Fruit fly (Drosophila melanogaster) whole organism, embryonic: ENCODE measurements around the gene SoxN.

Experiments
- Aef1 ChIP-seq: fragments of 200-800 bp; sonication (Bioruptor generic); IDR thresholded peaks from 3 replicates; pipeline ENCODE4 v1.3.6; 2022; ENCODE audit warnings: missing biosample characterization, missing genetic modification characterization
- Asciz ChIP-seq: fragments of 200-800 bp; sonication (Bioruptor generic); optimal IDR thresholded peaks from 2 replicates; lab custom pipeline; 2017; ENCODE audit warnings: missing biosample characterization, mild to moderate bottlenecking, missing genetic modification characterization, missing genetic modification reagents
- Atf6 ChIP-seq: fragments of 200-800 bp; sonication (Bioruptor generic); IDR thresholded peaks from 2 replicates; pipeline ENCODE4 v1.3.6; 2022; ENCODE audit warnings: missing biosample characterization, missing genetic modification characterization
- Bteb2 ChIP-seq: fragments of 200-800 bp; sonication (Bioruptor generic); optimal IDR thresholded peaks from 2 replicates; lab custom pipeline; 2016; ENCODE audit warnings: missing biosample characterization, missing genetic modification characterization
- CG10209 ChIP-seq: fragments of 200-800 bp; sonication (Bioruptor generic); optimal IDR thresholded peaks from 3 replicates; lab custom pipeline; 2017; ENCODE audit warnings: missing biosample characterization, mild to moderate bottlenecking, missing genetic modification characterization, missing genetic modification reagents
- CG11085 ChIP-seq: fragments of 200-800 bp; sonication (Bioruptor generic); IDR thresholded peaks from 2 replicates; pipeline ENCODE4 v1.3.6; 2022; ENCODE audit warnings: missing biosample characterization, missing genetic modification characterization
- CG11398 ChIP-seq: fragments of 200-800 bp; sonication (Bioruptor generic); optimal IDR thresholded peaks from 2 replicates; lab custom pipeline; 2016; ENCODE audit warnings: missing biosample characterization, missing genetic modification characterization
- CG11456 ChIP-seq: fragments of 200-800 bp; sonication (Bioruptor generic); IDR thresholded peaks from 3 replicates; pipeline ENCODE4 v1.3.6; 2022; ENCODE audit warnings: missing biosample characterization, missing genetic modification characterization
- CG1603 ChIP-seq: fragments of 200-800 bp; sonication (Bioruptor generic); optimal IDR thresholded peaks from 2 replicates; lab custom pipeline; 2019; ENCODE audit warnings: missing biosample characterization, mild to moderate bottlenecking, missing genetic modification characterization, moderate library complexity
- CG16815 ChIP-seq: fragments of 200-800 bp; sonication (Bioruptor generic); optimal IDR thresholded peaks from 3 replicates; lab custom pipeline; 2017; ENCODE audit warnings: missing biosample characterization, mild to moderate bottlenecking, missing genetic modification characterization
- CG17186 ChIP-seq: fragments of 200-800 bp; sonication (Bioruptor generic); optimal IDR thresholded peaks from 3 replicates; lab custom pipeline; 2017; ENCODE audit warnings: missing biosample characterization, missing genetic modification reagents, missing genetic modification characterization
- CG17912 ChIP-seq: fragments of 200-800 bp; sonication (Bioruptor generic); optimal IDR thresholded peaks from 2 replicates; lab custom pipeline; 2018; ENCODE audit warnings: missing biosample characterization, mild to moderate bottlenecking, missing genetic modification characterization
- CG18011 ChIP-seq: fragments of 200-800 bp; sonication (Bioruptor generic); optimal IDR thresholded peaks from 2 replicates; lab custom pipeline; 2017; ENCODE audit warnings: missing biosample characterization, missing genetic modification characterization, mild to moderate bottlenecking, moderate library complexity, missing genotype
- CG2678 ChIP-seq: fragments of 200-800 bp; sonication (Bioruptor generic); optimal IDR thresholded peaks from 3 replicates; lab custom pipeline; 2019; ENCODE audit warnings: missing biosample characterization, mild to moderate bottlenecking, missing genetic modification characterization, moderate library complexity
- CG2875 ChIP-seq: fragments of 200-800 bp; sonication (Bioruptor generic); optimal IDR thresholded peaks from 2 replicates; lab custom pipeline; 2017; ENCODE audit warnings: missing biosample characterization, mild to moderate bottlenecking, missing genetic modification characterization, missing genetic modification reagents
- CG43689 ChIP-seq: fragments of 200-800 bp; sonication (Bioruptor generic); IDR thresholded peaks from 2 replicates; pipeline ENCODE4 v1.3.6; 2022; ENCODE audit warnings: missing biosample characterization, missing genetic modification characterization
- CG4404 ChIP-seq: fragments of 200-800 bp; sonication (Bioruptor generic); IDR thresholded peaks from 2 replicates; pipeline ENCODE4 v1.3.6; 2022; ENCODE audit warnings: missing biosample characterization, missing genetic modification characterization
- CG5180 ChIP-seq: fragments of 200-800 bp; sonication (Bioruptor generic); optimal IDR thresholded peaks from 3 replicates; lab custom pipeline; 2017; ENCODE audit warnings: missing biosample characterization, missing genetic modification characterization, mild to moderate bottlenecking, moderate library complexity, missing genetic modification reagents
- CG5953 ChIP-seq: fragments of 200-800 bp; sonication (Bioruptor generic); IDR thresholded peaks from 2 replicates; pipeline ENCODE4 v1.3.6; 2022; ENCODE audit warnings: missing biosample characterization, missing genetic modification characterization
- CG8290 ChIP-seq, 3 experiments: fragments of 200-800 bp; sonication (Bioruptor generic); optimal IDR thresholded peaks; 2 replicates each; lab custom pipeline; 2016 to 2019; ENCODE audit warnings: missing biosample characterization in 3 of 3, missing genetic modification characterization in 3 of 3, mild to moderate bottlenecking in 2 of 3, moderate library complexity in 1 of 3
- CG8388 ChIP-seq: fragments of 200-800 bp; sonication (Bioruptor generic); optimal IDR thresholded peaks from 2 replicates; lab custom pipeline; 2019; ENCODE audit warnings: missing biosample characterization, mild to moderate bottlenecking, missing genetic modification characterization, moderate library complexity
- Dbx ChIP-seq: fragments of 200-800 bp; sonication (Bioruptor generic); IDR thresholded peaks from 3 replicates; pipeline ENCODE4 v1.3.6; 2022; ENCODE audit warnings: missing biosample characterization, missing genetic modification characterization
- Doc2 ChIP-seq: fragments of 200-800 bp; sonication (Bioruptor generic); IDR thresholded peaks from 2 replicates; pipeline ENCODE4 v1.3.6; 2022; ENCODE audit warnings: missing biosample characterization, missing genetic modification characterization
- HLH3B ChIP-seq: fragments of 200-800 bp; sonication (Bioruptor generic); IDR thresholded peaks from 2 replicates; pipeline ENCODE4 v1.3.6; 2022; ENCODE audit warnings: missing biosample characterization, missing genetic modification characterization
- Hey ChIP-seq: fragments of 200-800 bp; sonication (Bioruptor generic); optimal IDR thresholded peaks from 3 replicates; lab custom pipeline; 2018; ENCODE audit warnings: missing biosample characterization, mild to moderate bottlenecking, missing genetic modification characterization
- Hr39 ChIP-seq: fragments of >200 bp; optimal IDR thresholded peaks from 2 replicates; lab custom pipeline; 2017
- Hsf ChIP-seq: fragments of 200-800 bp; sonication (Bioruptor generic); optimal IDR thresholded peaks from 3 replicates; lab custom pipeline; 2016; ENCODE audit warnings: missing biosample characterization, missing genetic modification characterization
- Kr ChIP-seq: fragments of 200-800 bp; sonication (Bioruptor generic); optimal IDR thresholded peaks from 2 replicates; lab custom pipeline; 2017; ENCODE audit warnings: missing biosample characterization, mild to moderate bottlenecking, missing genetic modification characterization
- Mrtf ChIP-seq: fragments of 200-800 bp; sonication (Bioruptor generic); IDR thresholded peaks from 3 replicates; pipeline ENCODE4 v1.3.6; 2022; ENCODE audit warnings: missing biosample characterization, missing genetic modification characterization
- NC2α ChIP-seq: fragments of 200-800 bp; sonication (Bioruptor generic); optimal IDR thresholded peaks from 2 replicates; lab custom pipeline; 2016; ENCODE audit warnings: missing biosample characterization, missing genetic modification characterization
- Sin3A ChIP-seq: fragments of >200 bp; optimal IDR thresholded peaks from 2 replicates; lab custom pipeline; 2018
- Six4 ChIP-seq: fragments of 200-800 bp; sonication (Bioruptor generic); optimal IDR thresholded peaks from 2 replicates; lab custom pipeline; 2016; ENCODE audit warnings: missing biosample characterization, missing genetic modification characterization
- Trl ChIP-seq, 3 experiments: fragments of >200 bp in 2 of 3; fragments of 200-800 bp in 1 of 3; sonication (Bioruptor generic) in 1 of 3; optimal IDR thresholded peaks; 2 replicates in 1 of 3; 3 replicates in 2 of 3; lab custom pipeline; 2016 to 2017; ENCODE audit warnings: missing biosample characterization in 1 of 3, missing genetic modification characterization in 1 of 3
- Xrp1 ChIP-seq: fragments of 200-800 bp; sonication (Bioruptor generic); IDR thresholded peaks from 2 replicates; pipeline ENCODE4 v1.3.6; 2022; ENCODE audit warnings: missing biosample characterization, missing genetic modification characterization
- abd-A ChIP-seq: fragments of 200-800 bp; sonication (Bioruptor generic); optimal IDR thresholded peaks from 3 replicates; lab custom pipeline; 2019; ENCODE audit warnings: missing biosample characterization, mild to moderate bottlenecking, missing genetic modification characterization, moderate library complexity
- ash1 ChIP-seq: fragments of 200-800 bp; sonication (Bioruptor generic); optimal IDR thresholded peaks from 2 replicates; lab custom pipeline; 2018; ENCODE audit warnings: missing biosample characterization, mild to moderate bottlenecking, missing genetic modification characterization
- bcd ChIP-seq: fragments of 200-800 bp; sonication (Bioruptor generic); optimal IDR thresholded peaks from 2 replicates; lab custom pipeline; 2017; ENCODE audit warnings: missing biosample characterization, mild to moderate bottlenecking, missing genetic modification characterization
- cato ChIP-seq: fragments of 200-800 bp; sonication (Bioruptor generic); optimal IDR thresholded peaks from 2 replicates; lab custom pipeline; 2016; ENCODE audit warnings: missing biosample characterization, missing genetic modification characterization, borderline replicate concordance
- crc ChIP-seq: fragments of 200-800 bp; sonication (Bioruptor generic); optimal IDR thresholded peaks from 2 replicates; lab custom pipeline; 2016; ENCODE audit warnings: missing biosample characterization, missing genetic modification characterization
- da ChIP-seq: fragments of 200-800 bp; sonication (Bioruptor generic); optimal IDR thresholded peaks from 2 replicates; lab custom pipeline; 2016; ENCODE audit warnings: missing biosample characterization, missing genetic modification characterization
- dmrt11E ChIP-seq: fragments of 200-800 bp; sonication (Bioruptor generic); optimal IDR thresholded peaks from 3 replicates; lab custom pipeline; 2018; ENCODE audit warnings: missing biosample characterization, mild to moderate bottlenecking, missing genetic modification characterization, moderate library complexity
- emc ChIP-seq: fragments of 200-800 bp; sonication (Bioruptor generic); optimal IDR thresholded peaks from 2 replicates; lab custom pipeline; 2016; ENCODE audit warnings: missing biosample characterization, missing genetic modification characterization
- gem ChIP-seq: fragments of 200-800 bp; sonication (Bioruptor generic); optimal IDR thresholded peaks from 2 replicates; lab custom pipeline; 2019; ENCODE audit warnings: missing biosample characterization, mild to moderate bottlenecking, missing genetic modification characterization, moderate library complexity
- gt ChIP-seq: fragments of 200-800 bp; sonication (Bioruptor generic); IDR thresholded peaks from 2 replicates; pipeline ENCODE4 v1.3.6; 2022; ENCODE audit warnings: missing biosample characterization, missing genetic modification characterization
- lilli ChIP-seq: fragments of 200-800 bp; sonication (Bioruptor generic); optimal IDR thresholded peaks from 3 replicates; lab custom pipeline; 2016; ENCODE audit warnings: missing biosample characterization, missing genetic modification characterization
- mam ChIP-seq: fragments of 200-800 bp; sonication (Bioruptor generic); optimal IDR thresholded peaks from 3 replicates; lab custom pipeline; 2016; ENCODE audit warnings: missing biosample characterization, missing genetic modification characterization
- org-1 ChIP-seq: fragments of 200-800 bp; sonication (Bioruptor generic); optimal IDR thresholded peaks from 2 replicates; lab custom pipeline; 2017; ENCODE audit warnings: missing biosample characterization, missing genetic modification characterization
- run ChIP-seq: fragments of 200-800 bp; sonication (Bioruptor generic); optimal IDR thresholded peaks from 3 replicates; lab custom pipeline; 2018; ENCODE audit warnings: missing biosample characterization, mild to moderate bottlenecking, missing genetic modification characterization
- sna ChIP-seq: fragments of 200-800 bp; sonication (Bioruptor generic); IDR thresholded peaks from 2 replicates; pipeline ENCODE4 v1.3.6; 2022; ENCODE audit warnings: missing biosample characterization, missing genetic modification characterization; ENCODE audit not compliant: partially characterized antibody
- ssp ChIP-seq: fragments of 200-800 bp; sonication (Bioruptor generic); IDR thresholded peaks from 2 replicates; pipeline ENCODE4 v1.3.6; 2022; ENCODE audit warnings: missing biosample characterization, missing genetic modification characterization
- stwl ChIP-seq: fragments of 200-800 bp; sonication (Bioruptor generic); optimal IDR thresholded peaks from 3 replicates; lab custom pipeline; 2018; ENCODE audit warnings: missing biosample characterization, mild to moderate bottlenecking, missing genetic modification characterization, moderate library complexity

SoxN gene

DNA sequence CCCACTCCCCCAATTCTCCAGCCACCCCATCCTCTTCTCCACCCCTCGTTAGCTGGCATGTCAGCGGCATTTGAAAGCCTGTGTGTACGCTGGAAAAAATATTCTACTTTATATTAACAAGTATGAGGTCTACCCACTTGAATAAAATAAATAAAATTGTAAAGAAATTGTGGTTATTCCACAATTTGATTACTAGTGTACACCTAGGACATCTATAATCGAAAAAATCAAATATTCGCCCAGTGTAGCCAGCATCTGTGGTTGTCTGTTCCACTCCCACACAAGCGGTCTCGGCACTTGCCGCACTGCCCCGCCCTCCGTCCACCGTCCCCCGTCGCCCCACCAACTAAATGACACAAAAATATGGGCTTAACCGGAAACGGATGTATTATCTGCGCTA lies 35.3 kb downstream of the SoxN start (continued):
- TF ChIP-seq CG11456 (GFP tag; lab: Robert Waterston, UW) = 0 out of 3 replicates have a peak, but pooled peaks have one; percentile 63
- TF ChIP-seq CG1603 (tag; lab: Kevin White, UChicago) = peak; percentile 62
- TF ChIP-seq CG10209 = peak; percentile 50
- TF ChIP-seq CG18011 (GFP tag; lab: Kevin White, UChicago) = no peak
- TF ChIP-seq HLH3B (GFP tag; lab: Robert Waterston, UW) = peak; percentile 81
- TF ChIP-seq CG17912 (GFP tag; lab: Kevin White, UChicago) = no peak
- peak; percentile 34 for TF ChIP-seq CG8290 (GFP tag; optimal IDR thresholded peaks at IDR 0.05; lab: Kevin White, UChicago)
- TF ChIP-seq CG8290 (tag; optimal IDR thresholded peaks at IDR 0.05; lab: Kevin White, UChicago) = no peak
- TF ChIP-seq Mrtf (GFP tag; lab: Robert Waterston, UW) = peak; percentile 65; the same call in 2 of the 3 replicates
- no peak for TF ChIP-seq Hey (tag; lab: Kevin White, UChicago)
- no peak for TF ChIP-seq emc (GFP tag; lab: Kevin White, UChicago)
- TF ChIP-seq ssp (GFP tag; lab: Robert Waterston, UW) = peak; percentile 63
- TF ChIP-seq da (GFP tag; lab: Kevin White, UChicago) = no peak
- no peak for TF ChIP-seq Trl (optimal IDR thresholded peaks at IDR 0.05; lab: Kevin White, UChicago)
- peak; percentile 54 for TF ChIP-seq Trl (GFP tag; optimal IDR thresholded peaks at IDR 0.05; lab: Kevin White, UChicago)
- TF ChIP-seq mam (GFP tag; lab: Kevin White, UChicago) = peak; percentile 15
- TF ChIP-seq CG5180 = peak; percentile 40
- peak; percentile 44 for TF ChIP-seq CG2875 (GFP tag; lab: Kevin White, UChicago)
- TF ChIP-seq Doc2 = no peak
- TF ChIP-seq stwl (tag; lab: Kevin White, UChicago) = peak; percentile 2
- TF ChIP-seq Asciz (GFP tag; lab: Kevin White, UChicago) = peak; percentile 62
- TF ChIP-seq Hsf = peak; percentile 28
- no peak for TF ChIP-seq abd-A (tag; lab: Kevin White, UChicago)
- TF ChIP-seq ash1 = no peak
- peak; percentile 47 for TF ChIP-seq org-1 (GFP tag; lab: Kevin White, UChicago)
- TF ChIP-seq CG17186 = no peak
- no peak for TF ChIP-seq Hr39 (lab: Kevin White, UChicago)
- peak; percentile 26 for TF ChIP-seq cato (GFP tag; lab: Kevin White, UChicago)
- TF ChIP-seq CG16815 (GFP tag; lab: Kevin White, UChicago) = peak; percentile 59
- TF ChIP-seq gt (GFP tag; lab: Robert Waterston, UW) = peak; percentile 54
- TF ChIP-seq Six4 = peak; percentile 67
- TF ChIP-seq Sin3A (lab: Kevin White, UChicago) = no peak
- no peak for TF ChIP-seq sna
- TF ChIP-seq Aef1 (GFP tag; lab: Robert Waterston, UW) = peak; percentile 62; the same call in 2 of the 3 replicates
- peak; percentile 28 for TF ChIP-seq run (tag; lab: Kevin White, UChicago)
- TF ChIP-seq CG2678 = peak; percentile 78
- no peak for TF ChIP-seq NC2α (GFP tag; lab: Kevin White, UChicago)
- TF ChIP-seq Bteb2 (GFP tag; lab: Kevin White, UChicago) = no peak
- TF ChIP-seq Dbx (GFP tag; lab: Robert Waterston, UW) = peak; percentile 50; the same call in 1 of the 3 replicates
- TF ChIP-seq gem (tag; lab: Kevin White, UChicago) = peak; percentile 74
- peak; percentile 42; the same call in 1 of the 2 replicates for TF ChIP-seq Atf6 (GFP tag; lab: Robert Waterston, UW)
- TF ChIP-seq dmrt11E = peak; percentile 84
- peak; percentile 27; the same call in 1 of the 2 replicates for TF ChIP-seq CG5953 (GFP tag; lab: Robert Waterston, UW)
- TF ChIP-seq Xrp1 (GFP tag; lab: Robert Waterston, UW) = peak; percentile 89
- no peak for TF ChIP-seq CG11398
- no peak for TF ChIP-seq Kr (GFP tag; lab: Kevin White, UChicago)
- peak; percentile 58; the same call in 1 of the 2 replicates for TF ChIP-seq CG11085 (GFP tag; lab: Robert Waterston, UW)
- TF ChIP-seq lilli = peak; percentile 38
- TF ChIP-seq bcd (GFP tag; lab: Kevin White, UChicago) = peak; percentile 66
- TF ChIP-seq CG43689 = no peak
- peak; percentile 57 for TF ChIP-seq CG8388
- peak; percentile 73 for TF ChIP-seq CG4404
- TF ChIP-seq crc (GFP tag; lab: Kevin White, UChicago) = no peak
